Fruit fly (Drosophila melanogaster) whole organism, embryonic: ENCODE results near the gene Datp.

Source experiments
- Bteb2 ChIP-seq: fragments of 200-800 bp; sonication (Bioruptor generic); optimal IDR thresholded peaks from 2 replicates; lab custom pipeline; 2016; ENCODE audit warnings: missing biosample characterization, missing genetic modification characterization
- CG1024 ChIP-seq: fragments of 200-800 bp; sonication (Bioruptor generic); IDR thresholded peaks from 2 replicates; pipeline ENCODE4 v1.3.6; 2022; ENCODE audit warnings: missing biosample characterization, missing genetic modification characterization
- CG10267 ChIP-seq: fragments of 200-800 bp; sonication (Bioruptor generic); optimal IDR thresholded peaks from 2 replicates; lab custom pipeline; 2018; ENCODE audit warnings: missing biosample characterization, mild to moderate bottlenecking, missing genetic modification characterization, moderate library complexity
- CG11247 ChIP-seq: fragments of 200-800 bp; sonication (Bioruptor generic); IDR thresholded peaks from 2 replicates; pipeline ENCODE4 v1.3.6; 2022; ENCODE audit warnings: missing biosample characterization, missing genetic modification characterization
- CG12104 ChIP-seq: fragments of 200-800 bp; sonication (Bioruptor generic); optimal IDR thresholded peaks from 3 replicates; lab custom pipeline; 2016; ENCODE audit warnings: missing biosample characterization, missing genetic modification characterization
- CG16863 ChIP-seq: fragments of 200-800 bp; sonication (Bioruptor generic); optimal IDR thresholded peaks from 3 replicates; lab custom pipeline; 2016; ENCODE audit warnings: missing biosample characterization, missing genetic modification characterization
- CG17359 ChIP-seq: fragments of 200-800 bp; sonication (Bioruptor generic); optimal IDR thresholded peaks from 3 replicates; lab custom pipeline; 2018; ENCODE audit warnings: missing biosample characterization, mild to moderate bottlenecking, missing genetic modification characterization, moderate library complexity
- CG17912 ChIP-seq: fragments of 200-800 bp; sonication (Bioruptor generic); optimal IDR thresholded peaks from 2 replicates; lab custom pipeline; 2018; ENCODE audit warnings: missing biosample characterization, mild to moderate bottlenecking, missing genetic modification characterization
- CG18764 ChIP-seq: fragments of 200-800 bp; sonication (Bioruptor generic); optimal IDR thresholded peaks from 3 replicates; lab custom pipeline; 2016; ENCODE audit warnings: missing biosample characterization, missing genetic modification characterization
- CG31365 ChIP-seq: fragments of 200-800 bp; sonication (Bioruptor generic); optimal IDR thresholded peaks from 2 replicates; lab custom pipeline; 2018; ENCODE audit warnings: missing biosample characterization, mild to moderate bottlenecking, missing genetic modification characterization
- CG31441 ChIP-seq: fragments of 200-800 bp; sonication (Bioruptor generic); IDR thresholded peaks from 2 replicates; pipeline ENCODE4 v1.3.6; 2022; ENCODE audit warnings: missing biosample characterization, missing genetic modification characterization
- CG32767 ChIP-seq: fragments of 200-800 bp; sonication (Bioruptor generic); IDR thresholded peaks from 2 replicates; pipeline ENCODE4 v1.3.6; 2022; ENCODE audit warnings: missing biosample characterization, missing genetic modification characterization
- CG3281 ChIP-seq: fragments of 200-800 bp; sonication (Bioruptor generic); optimal IDR thresholded peaks from 3 replicates; lab custom pipeline; 2017; ENCODE audit warnings: missing biosample characterization, mild to moderate bottlenecking, missing genetic modification characterization
- CG3847 ChIP-seq: fragments of 200-800 bp; sonication (Bioruptor generic); IDR thresholded peaks from 2 replicates; pipeline ENCODE4 v1.3.6; 2022; ENCODE audit warnings: missing biosample characterization, missing genetic modification characterization
- CG5180 ChIP-seq: fragments of 200-800 bp; sonication (Bioruptor generic); optimal IDR thresholded peaks from 3 replicates; lab custom pipeline; 2017; ENCODE audit warnings: missing biosample characterization, missing genetic modification characterization, mild to moderate bottlenecking, moderate library complexity, missing genetic modification reagents
- CG6791 ChIP-seq: fragments of 200-800 bp; sonication (Bioruptor generic); IDR thresholded peaks from 3 replicates; pipeline ENCODE4 v1.3.6; 2022; ENCODE audit warnings: missing biosample characterization, missing genetic modification characterization; ENCODE audit not compliant: partially characterized antibody
- CG6813 ChIP-seq: fragments of 200-800 bp; sonication (Bioruptor generic); optimal IDR thresholded peaks from 2 replicates; lab custom pipeline; 2017; ENCODE audit warnings: missing biosample characterization, missing genetic modification characterization, mild to moderate bottlenecking, moderate library complexity, missing genetic modification reagents
- CG7372 ChIP-seq: fragments of 200-800 bp; sonication (Bioruptor generic); IDR thresholded peaks from 2 replicates; pipeline ENCODE4 v1.3.6; 2022; ENCODE audit warnings: missing biosample characterization, missing genetic modification characterization
- CG7745 ChIP-seq: fragments of 200-800 bp; sonication (Bioruptor generic); optimal IDR thresholded peaks from 2 replicates; lab custom pipeline; 2018; ENCODE audit warnings: missing biosample characterization, mild to moderate bottlenecking, missing genetic modification characterization, moderate library complexity
- CG7839 ChIP-seq: fragments of 200-800 bp; sonication (Bioruptor generic); optimal IDR thresholded peaks from 3 replicates; lab custom pipeline; 2018; ENCODE audit warnings: missing biosample characterization, mild to moderate bottlenecking, missing genetic modification characterization, moderate library complexity
- CG8290 ChIP-seq, 3 experiments: fragments of 200-800 bp; sonication (Bioruptor generic); optimal IDR thresholded peaks; 2 replicates each; lab custom pipeline; 2016 to 2019; ENCODE audit warnings: missing biosample characterization in 3 of 3, missing genetic modification characterization in 3 of 3, mild to moderate bottlenecking in 2 of 3, moderate library complexity in 1 of 3
- CG8944 ChIP-seq: fragments of 200-800 bp; sonication (Bioruptor generic); optimal IDR thresholded peaks from 3 replicates; lab custom pipeline; 2016; ENCODE audit warnings: missing biosample characterization, missing genetic modification characterization
- CG9817 ChIP-seq: fragments of 200-800 bp; sonication (Bioruptor generic); optimal IDR thresholded peaks from 2 replicates; lab custom pipeline; 2018; ENCODE audit warnings: missing biosample characterization, mild to moderate bottlenecking, missing genetic modification characterization, moderate library complexity
- CG9932 ChIP-seq: fragments of 200-800 bp; sonication (Bioruptor generic); IDR thresholded peaks from 2 replicates; pipeline ENCODE4 v1.3.6; 2022; ENCODE audit warnings: missing biosample characterization, missing genetic modification characterization
- Sin3A ChIP-seq: fragments of >200 bp; optimal IDR thresholded peaks from 2 replicates; lab custom pipeline; 2018
- bsh ChIP-seq, 2 experiments: fragments of 200-800 bp; sonication (Bioruptor generic); optimal IDR thresholded peaks; 2 replicates each; lab custom pipeline; 2017 to 2018; ENCODE audit warnings: mild to moderate bottlenecking in 2 of 2, missing biosample characterization in 2 of 2, missing genetic modification characterization in 2 of 2, moderate library complexity in 1 of 2
- cad ChIP-seq: fragments of >200 bp; optimal IDR thresholded peaks from 2 replicates; lab custom pipeline; 2017; ENCODE audit warnings: missing biosample characterization, missing genetic modification characterization
- chm ChIP-seq: fragments of 200-800 bp; sonication (Bioruptor generic); IDR thresholded peaks from 2 replicates; pipeline ENCODE4 v1.3.6; 2022; ENCODE audit warnings: missing biosample characterization, missing genetic modification characterization
- croc ChIP-seq: fragments of 200-800 bp; sonication (Bioruptor generic); conservative IDR thresholded peaks from 3 replicates; pipeline ENCODE4 v1.3.6; 2022; ENCODE audit warnings: missing biosample characterization, missing genetic modification characterization
- da ChIP-seq: fragments of 200-800 bp; sonication (Bioruptor generic); optimal IDR thresholded peaks from 2 replicates; lab custom pipeline; 2016; ENCODE audit warnings: missing biosample characterization, missing genetic modification characterization
- dan ChIP-seq: fragments of 200-800 bp; sonication (Bioruptor generic); IDR thresholded peaks from 2 replicates; pipeline ENCODE4 v1.3.6; 2022; ENCODE audit warnings: missing biosample characterization, missing genetic modification characterization
- dm ChIP-seq: fragments of 200-800 bp; sonication (Bioruptor generic); optimal IDR thresholded peaks from 3 replicates; lab custom pipeline; 2016; ENCODE audit warnings: missing biosample characterization, missing genetic modification characterization
- dmrt99B ChIP-seq: fragments of 200-800 bp; sonication (Bioruptor generic); optimal IDR thresholded peaks from 2 replicates; lab custom pipeline; 2018; ENCODE audit warnings: missing biosample characterization, mild to moderate bottlenecking, missing genetic modification characterization, moderate library complexity
- ems ChIP-seq: fragments of 200-800 bp; sonication (Bioruptor generic); optimal IDR thresholded peaks from 3 replicates; lab custom pipeline; 2016; ENCODE audit warnings: missing biosample characterization, missing genetic modification characterization
- fd3F ChIP-seq: fragments of 200-800 bp; sonication (Bioruptor generic); optimal IDR thresholded peaks from 2 replicates; lab custom pipeline; 2018; ENCODE audit warnings: missing biosample characterization, mild to moderate bottlenecking, missing genetic modification characterization, moderate library complexity
- fu2 ChIP-seq: fragments of 200-800 bp; sonication (Bioruptor generic); optimal IDR thresholded peaks from 2 replicates; lab custom pipeline; 2016; ENCODE audit warnings: missing biosample characterization, missing genetic modification characterization
- gt ChIP-seq: fragments of 200-800 bp; sonication (Bioruptor generic); IDR thresholded peaks from 2 replicates; pipeline ENCODE4 v1.3.6; 2022; ENCODE audit warnings: missing biosample characterization, missing genetic modification characterization
- her ChIP-seq: fragments of 200-800 bp; sonication (Bioruptor generic); optimal IDR thresholded peaks from 2 replicates; lab custom pipeline; 2016; ENCODE audit warnings: missing biosample characterization, missing genetic modification characterization
- ind ChIP-seq: fragments of 200-800 bp; sonication (Bioruptor generic); optimal IDR thresholded peaks from 3 replicates; lab custom pipeline; 2016; ENCODE audit warnings: missing biosample characterization, missing genetic modification characterization
- insv ChIP-seq, 2 experiments: fragments of 200-800 bp; sonication (Bioruptor generic); optimal IDR thresholded peaks; 3 replicates each; lab custom pipeline; 2016 to 2018; ENCODE audit warnings: missing biosample characterization in 2 of 2, missing genetic modification characterization in 2 of 2
- luna ChIP-seq: fragments of 200-800 bp; sonication (Bioruptor generic); optimal IDR thresholded peaks from 2 replicates; lab custom pipeline; 2016; ENCODE audit warnings: missing biosample characterization, missing genetic modification characterization
- mam ChIP-seq: fragments of 200-800 bp; sonication (Bioruptor generic); optimal IDR thresholded peaks from 3 replicates; lab custom pipeline; 2016; ENCODE audit warnings: missing biosample characterization, missing genetic modification characterization
- nau ChIP-seq: fragments of 200-800 bp; sonication (Bioruptor generic); optimal IDR thresholded peaks from 3 replicates; lab custom pipeline; 2017; ENCODE audit warnings: missing biosample characterization, mild to moderate bottlenecking, missing genetic modification characterization, missing genetic modification reagents
- pan ChIP-seq, 4 experiments: fragments of >200 bp in 3 of 4; fragments of 200-800 bp in 1 of 4; sonication (Bioruptor generic) in 1 of 4; optimal IDR thresholded peaks in 3 of 4; IDR thresholded peaks in 1 of 4; 2 replicates each; pipeline versions ENCODE4 v1.3.6 to Lab custom; 2017 to 2022; ENCODE audit warnings: missing biosample characterization in 2 of 4, missing genetic modification characterization in 2 of 4, mixed read lengths in 1 of 4
- pros ChIP-seq: fragments of 200-800 bp; sonication (Bioruptor generic); optimal IDR thresholded peaks from 3 replicates; lab custom pipeline; 2019; ENCODE audit warnings: missing biosample characterization, mild to moderate bottlenecking, missing genetic modification characterization, moderate library complexity
- row ChIP-seq: fragments of 200-800 bp; sonication (Bioruptor generic); IDR thresholded peaks from 3 replicates; pipeline ENCODE4 v1.3.6; 2022; ENCODE audit warnings: missing biosample characterization, missing genetic modification characterization
- sob ChIP-seq: fragments of 200-800 bp; sonication (Bioruptor generic); IDR thresholded peaks from 2 replicates; pipeline ENCODE4 v1.3.6; 2022; ENCODE audit warnings: missing biosample characterization, missing genetic modification characterization
- trh ChIP-seq: fragments of 200-800 bp; sonication (Bioruptor generic); optimal IDR thresholded peaks from 2 replicates; lab custom pipeline; 2016; ENCODE audit warnings: missing biosample characterization, missing genetic modification characterization

Datp gene

dm6 chr2L:9966983-9967737 is 28.6 kb upstream of the Datp start, which contains the start of the genes Dref and RpL13 (continued):
- TF ChIP-seq ems (GFP tag; lab: Kevin White, UChicago) (peak; percentile 79), mam (peak; percentile 84), CG18764 (GFP tag; lab: Kevin White, UChicago) (peak; percentile 68), CG3281 (GFP tag; lab: Kevin White, UChicago) (peak; percentile 95), CG6791 (GFP tag; lab: Robert Waterston, UW) (peak; percentile 69; the same call in 2 of the 3 replicates), CG7839 (peak; percentile 82), dm (peak; percentile 96), CG3847 (GFP tag; lab: Robert Waterston, UW) (peak; percentile 80), CG11247 (peak; percentile 75), CG9932 (GFP tag; lab: Robert Waterston, UW) (peak; percentile 73), CG7745 (tag; lab: Kevin White, UChicago) (peak; percentile 81), fu2 (GFP tag; lab: Kevin White, UChicago) (peak; percentile 86), CG1024 (GFP tag; lab: Robert Waterston, UW) (peak; percentile 69), CG10267 (tag; lab: Kevin White, UChicago) (peak; percentile 94), Sin3A (peak; percentile 83), CG12104 (GFP tag; lab: Kevin White, UChicago) (peak; percentile 78), Bteb2 (GFP tag; lab: Kevin White, UChicago) (peak; percentile 81), gt (GFP tag; lab: Robert Waterston, UW) (0 out of 2 replicates have a peak, but pooled peaks have one; percentile 16), insv (GFP tag; optimal IDR thresholded peaks at IDR 0.05; lab: Kevin White, UChicago) (peak in 1 of 2 experiments; percentile 79), cad (GFP tag; lab: Kevin White, UChicago) (no peak), dmrt99B (peak; percentile 81), ind (GFP tag; lab: Kevin White, UChicago) (peak; percentile 69), CG8944 (GFP tag; lab: Kevin White, UChicago) (peak; percentile 51), CG6813 (peak; percentile 93), da (GFP tag; lab: Kevin White, UChicago) (peak; percentile 61), pan (optimal IDR thresholded peaks at IDR 0.05; lab: Kevin White, UChicago) (no peak), pan (GFP tag; optimal IDR thresholded peaks at IDR 0.05 in 1 of 2, IDR thresholded peaks at IDR 0.05 in 1 of 2) (peak in 1 of 2 experiments; percentile 75), croc (peak; percentile 20; the same call in 1 of the 3 replicates), luna (peak; percentile 79), CG8290 (GFP tag; optimal IDR thresholded peaks at IDR 0.05; lab: Kevin White, UChicago) (peak; percentile 67), CG8290 (tag; optimal IDR thresholded peaks at IDR 0.05; lab: Kevin White, UChicago) (peak; percentile 87 to 92), CG16863 (GFP tag; lab: Kevin White, UChicago) (peak; percentile 72), CG17359 (tag; lab: Kevin White, UChicago) (peak; percentile 85), CG5180 (peak; percentile 83), CG31365 (tag; lab: Kevin White, UChicago) (peak; percentile 85), fd3F (GFP tag; lab: Kevin White, UChicago) (peak; percentile 74), nau (GFP tag; lab: Kevin White, UChicago) (no peak), row (peak; percentile 81), bsh (GFP tag; optimal IDR thresholded peaks at IDR 0.05; lab: Kevin White, UChicago) (peak; percentile 57 to 79), pros (peak; percentile 60), trh (peak; percentile 64), CG9817 (tag; lab: Kevin White, UChicago) (peak; percentile 80), chm (GFP tag; lab: Robert Waterston, UW) (peak; percentile 95), CG17912 (GFP tag; lab: Kevin White, UChicago) (peak; percentile 96), CG31441 (GFP tag; lab: Robert Waterston, UW) (peak; percentile 80), CG7372 (GFP tag; lab: Robert Waterston, UW) (peak; percentile 60), sob (peak; percentile 83), dan (no peak), her (GFP tag; lab: Kevin White, UChicago) (peak; percentile 88), CG32767 (GFP tag; lab: Robert Waterston, UW) (peak; percentile 76)
